Worm (Caenorhabditis elegans): Measurements from ENCODE around the gene K08E4.7.

K08E4.7 gene

ce11 chrIV:12110339-12110738, 34.7 kb downstream of the K08E4.7 start, which contains the start of gene col-129:
Gene col-129 (minus strand): TSS chrIV:12110439.
- TF ChIP-seq flt-1 (GFP tag; IDR thresholded peaks at IDR 0.05), result no peak
- no peak for TF ChIP-seq F13C5.2 (tag; optimal IDR thresholded peaks at IDR 0.05)
- TF ChIP-seq B0310.2 (tag; optimal IDR thresholded peaks at IDR 0.05), result no peak
- no peak for TF ChIP-seq tbx-37 (GFP tag; conservative IDR thresholded peaks at IDR 0.05)
- TF ChIP-seq tbx-11 (GFP tag; IDR thresholded peaks at IDR 0.05), result no peak
- no peak for TF ChIP-seq aly-1 (tag; optimal IDR thresholded peaks at IDR 0.05)

- TF ChIP-seq hnd-1 (tag; optimal IDR thresholded peaks at IDR 0.05) (no peak), tra-4 (tag; optimal IDR thresholded peaks at IDR 0.05) (no peak), hmbx-1 (tag; optimal IDR thresholded peaks at IDR 0.05) (no peak), flt-1 (GFP tag; IDR thresholded peaks at IDR 0.05) (no peak), aly-1 (tag; optimal IDR thresholded peaks at IDR 0.05) (no peak), B0310.2 (tag; optimal IDR thresholded peaks at IDR 0.05) (no peak), ceh-36 (tag; optimal IDR thresholded peaks at IDR 0.05) (no peak)
Measured at ce11 chrIV:12111477-12111876, 35.9 kb downstream of the K08E4.7 start, which contains the start of gene dlc-2. Gene dlc-2 (minus strand): TSS chrIV:12111577.

- TF ChIP-seq hmg-4 (GFP tag; optimal IDR thresholded peaks at IDR 0.05) (no peak), ceh-13 (GFP tag; optimal IDR thresholded peaks at IDR 0.05) (no peak), hnd-1 (tag; optimal IDR thresholded peaks at IDR 0.05) (no peak), tbx-37 (GFP tag; conservative IDR thresholded peaks at IDR 0.05) (no peak), B0310.2 (tag; optimal IDR thresholded peaks at IDR 0.05) (no peak), sea-1 (GFP tag; conservative IDR thresholded peaks at IDR 0.05) (no peak), ceh-36 (tag; optimal IDR thresholded peaks at IDR 0.05) (no peak), hmbx-1 (tag; optimal IDR thresholded peaks at IDR 0.05) (no peak), tbx-11 (GFP tag; IDR thresholded peaks at IDR 0.05) (no peak), aly-1 (tag; optimal IDR thresholded peaks at IDR 0.05) (no peak)
Measured at ce11 chrIV:12113056-12113455, 37.5 kb downstream of the K08E4.7 start.

- TF ChIP-seq aly-1 (tag; optimal IDR thresholded peaks at IDR 0.05), result no peak
- TF ChIP-seq tbx-37 (GFP tag; conservative IDR thresholded peaks at IDR 0.05), result no peak
- no peak for TF ChIP-seq F13C5.2 (tag; optimal IDR thresholded peaks at IDR 0.05)
- no peak for TF ChIP-seq ets-7 (tag; optimal IDR thresholded peaks at IDR 0.05)
- TF ChIP-seq B0310.2 (tag; optimal IDR thresholded peaks at IDR 0.05), result no peak
- TF ChIP-seq scrt-1 (GFP tag; IDR thresholded peaks at IDR 0.05), result no peak
Measured at ce11 chrIV:12114498-12114897, 38.9 kb downstream of the K08E4.7 start.

ce11 chrIV:12120536-12120935, 44.9 kb downstream of the K08E4.7 start:
- TF ChIP-seq hnd-1 (tag; optimal IDR thresholded peaks at IDR 0.05), result no peak
- TF ChIP-seq ceh-13 (GFP tag; optimal IDR thresholded peaks at IDR 0.05), result no peak
- no peak for TF ChIP-seq ets-7 (tag; optimal IDR thresholded peaks at IDR 0.05)
- no peak for TF ChIP-seq ceh-36 (tag; optimal IDR thresholded peaks at IDR 0.05)
- TF ChIP-seq flt-1 (GFP tag; IDR thresholded peaks at IDR 0.05), result no peak
- TF ChIP-seq scrt-1 (GFP tag; IDR thresholded peaks at IDR 0.05), result no peak
- no peak for TF ChIP-seq aly-1 (tag; optimal IDR thresholded peaks at IDR 0.05)
- TF ChIP-seq sea-1 (GFP tag; conservative IDR thresholded peaks at IDR 0.05), result no peak
- TF ChIP-seq F13C5.2 (tag; optimal IDR thresholded peaks at IDR 0.05), result no peak
- TF ChIP-seq ama-1 (optimal IDR thresholded peaks at IDR 0.05), result no peak
- TF ChIP-seq tra-4 (tag; optimal IDR thresholded peaks at IDR 0.05), result no peak
- no peak for TF ChIP-seq B0310.2 (tag; optimal IDR thresholded peaks at IDR 0.05)
- TF ChIP-seq hmg-4 (GFP tag; optimal IDR thresholded peaks at IDR 0.05), result no peak
- TF ChIP-seq tbx-37 (GFP tag; conservative IDR thresholded peaks at IDR 0.05), result no peak
- TF ChIP-seq hmbx-1 (tag; optimal IDR thresholded peaks at IDR 0.05), result no peak
- TF ChIP-seq pes-1 (GFP tag; IDR thresholded peaks at IDR 0.05), result no peak

- TF ChIP-seq ama-1 (optimal IDR thresholded peaks at IDR 0.05), result no peak
- no peak for TF ChIP-seq hnd-1 (tag; optimal IDR thresholded peaks at IDR 0.05)
- no peak for TF ChIP-seq hmbx-1 (tag; optimal IDR thresholded peaks at IDR 0.05)
- no peak for TF ChIP-seq tra-4 (tag; optimal IDR thresholded peaks at IDR 0.05)
- TF ChIP-seq F13C5.2 (tag; optimal IDR thresholded peaks at IDR 0.05), result no peak
Measured at ce11 chrIV:12121076-12121475, 45.5 kb downstream of the K08E4.7 start, which contains the start of the genes ddb-1 and M18.6. Gene ddb-1 (minus strand): TSS chrIV:12121165. Gene M18.6 (plus strand): TSS chrIV:12121310.

- no peak for TF ChIP-seq ama-1 (optimal IDR thresholded peaks at IDR 0.05)
- peak; percentile 19 for TF ChIP-seq F13C5.2 (tag; optimal IDR thresholded peaks at IDR 0.05)
Measured at ce11 chrIV:12122874-12123664, 47.5 kb downstream of the K08E4.7 start, which contains the start of gene aly-3. Gene aly-3 (plus strand): TSS chrIV:12123282.

- TF ChIP-seq scrt-1 (GFP tag; IDR thresholded peaks at IDR 0.05), result no peak
- no peak for TF ChIP-seq hnd-1 (tag; optimal IDR thresholded peaks at IDR 0.05)
- TF ChIP-seq ets-7 (tag; optimal IDR thresholded peaks at IDR 0.05), result no peak
- TF ChIP-seq F13C5.2 (tag; optimal IDR thresholded peaks at IDR 0.05), result no peak
- TF ChIP-seq hmg-4 (GFP tag; optimal IDR thresholded peaks at IDR 0.05), result no peak
- TF ChIP-seq B0310.2 (tag; optimal IDR thresholded peaks at IDR 0.05), result no peak
- no peak for TF ChIP-seq ceh-36 (tag; optimal IDR thresholded peaks at IDR 0.05)
- no peak for TF ChIP-seq ama-1 (optimal IDR thresholded peaks at IDR 0.05)
- TF ChIP-seq hmbx-1 (tag; optimal IDR thresholded peaks at IDR 0.05), result no peak
- no peak for TF ChIP-seq sea-1 (GFP tag; conservative IDR thresholded peaks at IDR 0.05)
- no peak for TF ChIP-seq tbx-37 (GFP tag; conservative IDR thresholded peaks at IDR 0.05)
- no peak for TF ChIP-seq pes-1 (GFP tag; IDR thresholded peaks at IDR 0.05)
- no peak for TF ChIP-seq aly-1 (tag; optimal IDR thresholded peaks at IDR 0.05)
- no peak for TF ChIP-seq flt-1 (GFP tag; IDR thresholded peaks at IDR 0.05)
- no peak for TF ChIP-seq tra-4 (tag; optimal IDR thresholded peaks at IDR 0.05)
- no peak for TF ChIP-seq tbx-11 (GFP tag; IDR thresholded peaks at IDR 0.05)
Measured at ce11 chrIV:12124314-12125084, 48.9 kb downstream of the K08E4.7 start, which contains the start of gene dhhc-6. Gene dhhc-6 (plus strand): TSS chrIV:12124952.
